Worm (Caenorhabditis elegans): ENCODE measurements around the gene F11C7.2.

DNA sequence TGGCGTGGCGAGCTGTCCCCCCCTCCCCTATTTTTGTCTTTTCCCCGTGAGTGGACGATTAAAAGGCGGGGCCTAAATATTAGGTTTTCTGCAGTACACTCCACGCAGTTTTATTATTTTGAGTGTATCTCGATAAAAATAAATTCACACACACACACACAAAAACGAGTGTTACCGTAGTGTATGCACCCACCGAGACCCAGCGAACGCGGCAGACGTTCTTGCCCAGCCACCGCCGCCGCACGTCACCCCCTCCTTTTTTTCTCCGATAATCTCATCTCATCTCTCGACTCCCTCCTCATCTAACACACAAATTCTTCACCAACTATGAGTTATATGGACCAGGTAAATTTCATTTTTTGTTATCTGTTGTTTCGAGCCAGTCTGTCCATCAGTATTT, 37.6 kb downstream of the F11C7.2 start, which contains the start of gene fubl-3:
- TF ChIP-seq unc-62 (GFP tag; optimal IDR thresholded peaks at IDR 0.05) (no peak), nhr-28 (tag; optimal IDR thresholded peaks at IDR 0.05) (no peak), lin-13 (tag; optimal IDR thresholded peaks at IDR 0.05) (peak; percentile 13), lsy-2 (tag; optimal IDR thresholded peaks at IDR 0.05) (peak; percentile 92), unc-39 (tag; optimal IDR thresholded peaks at IDR 0.05) (no peak), blmp-1 (tag; optimal IDR thresholded peaks at IDR 0.05) (no peak), sptf-1 (tag; optimal IDR thresholded peaks at IDR 0.05) (no peak), pha-4 (tag; optimal IDR thresholded peaks at IDR 0.05) (peak; percentile 1), ces-1 (GFP tag; optimal IDR thresholded peaks at IDR 0.05) (peak; percentile 26), nhr-237 (tag; optimal IDR thresholded peaks at IDR 0.05) (no peak), elt-1 (tag; optimal IDR thresholded peaks at IDR 0.05; ENCODE audit: borderline replicate concordance, insufficient read depth) (peak; percentile 18), unc-120 (tag; optimal IDR thresholded peaks at IDR 0.05; ENCODE audit: poor library complexity, severe bottlenecking) (no peak), snpc-4 (tag; optimal IDR thresholded peaks at IDR 0.05) (no peak), nhr-12 (tag; optimal IDR thresholded peaks at IDR 0.05) (no peak)

Data from whole organism, mixed stage, embryonic.